Fruit fly (Drosophila melanogaster): Measurements from ENCODE around the gene CG46460.

The CG46460 gene

dm6 chr3L:4193730-4194649 is 33.1 kb downstream of the CG46460 start, which contains the start of gene CG43367:
Gene CG43367, plus strand, starts transcription at chr3L:4193993.
- no peak for TF ChIP-seq CG17801 (GFP tag; optimal IDR thresholded peaks at IDR 0.05; ENCODE audit: partially characterized antibody)

- TF ChIP-seq CG17801 (GFP tag; optimal IDR thresholded peaks at IDR 0.05; ENCODE audit: partially characterized antibody) = no peak
Measured at dm6 chr3L:4187930-4188523, 39.1 kb downstream of the CG46460 start, which contains the start of the genes Teh2 and tipE. Gene Teh2, minus strand, starts transcription at chr3L:4188023. Gene tipE, plus strand, starts transcription at chr3L:4188499.

DNA sequence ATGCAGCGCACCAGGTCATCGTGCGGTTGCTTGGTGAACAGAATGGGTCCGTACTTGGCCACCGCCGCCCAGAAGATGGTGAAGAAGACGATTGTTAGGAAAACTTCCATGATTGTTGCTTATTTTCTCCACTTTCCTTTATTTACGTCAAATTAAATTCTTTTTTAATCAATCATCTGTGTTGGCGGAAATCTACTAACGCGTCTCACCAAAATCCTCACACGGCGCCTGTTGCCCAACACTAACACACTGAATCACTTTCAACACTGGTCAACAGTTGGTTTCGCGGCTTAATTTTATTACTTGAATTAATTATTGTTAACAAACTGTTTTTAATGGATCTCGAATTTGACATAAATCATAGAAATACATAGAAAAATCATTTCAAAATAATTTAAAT is 40.4 kb downstream of the CG46460 start, which contains the start of gene VhaM9.7-c:
VhaM9.7-c (minus strand) TSS at position 207 of the 400 bp plus-strand sequence.
- TF ChIP-seq CG17801 (GFP tag; optimal IDR thresholded peaks at IDR 0.05; ENCODE audit: partially characterized antibody) = peak; percentile 59

- TF ChIP-seq CG17801 (GFP tag; optimal IDR thresholded peaks at IDR 0.05; ENCODE audit: partially characterized antibody) = no peak
Measured at dm6 chr3L:4185259-4185658, 41.8 kb downstream of the CG46460 start.

dm6 chr3L:4184563-4184962 is 42.5 kb downstream of the CG46460 start, which contains the start of gene Teh3:
Gene Teh3, minus strand, starts transcription at chr3L:4184663.
- no peak for TF ChIP-seq CG17801 (GFP tag; optimal IDR thresholded peaks at IDR 0.05; ENCODE audit: partially characterized antibody)

DNA sequence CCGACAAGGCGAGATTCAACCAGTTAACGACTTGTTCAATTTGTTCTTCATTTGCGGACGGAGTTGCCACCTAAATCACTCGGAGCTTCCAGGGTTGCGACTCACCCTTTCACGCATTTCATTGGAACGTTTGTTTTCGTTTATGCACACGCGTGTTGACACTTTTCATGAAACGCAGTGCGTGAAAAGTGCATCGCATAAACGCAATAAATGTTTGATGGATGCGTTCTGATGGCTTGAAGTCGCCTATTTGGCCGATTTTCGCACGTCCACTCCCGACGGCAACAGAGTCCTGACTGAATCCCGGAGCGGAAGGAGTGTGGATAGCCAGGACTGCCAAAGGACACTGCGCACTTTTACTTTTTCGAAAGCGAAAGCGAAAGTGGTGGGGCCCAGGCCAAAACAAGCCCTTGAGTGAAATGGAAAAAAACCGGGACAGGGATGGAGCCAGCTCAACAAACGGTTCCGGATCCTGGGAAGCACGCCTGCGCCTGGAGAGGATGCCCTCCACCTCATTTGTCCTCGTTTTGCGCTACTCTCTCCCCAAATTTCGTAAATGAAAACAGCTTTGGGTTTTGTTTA is 49.0 kb downstream of the CG46460 start, which contains the start of gene Teh4:
Teh4 (minus strand) TSS at position 290 of the 582 bp plus-strand sequence.
- TF ChIP-seq CG17801 (GFP tag; optimal IDR thresholded peaks at IDR 0.05; ENCODE audit: partially characterized antibody) = no peak

All from ovary, adult (tissue).